Fruit fly (Drosophila melanogaster): Measurements from ENCODE around the gene Fad2.

Gene Fad2

DNA sequence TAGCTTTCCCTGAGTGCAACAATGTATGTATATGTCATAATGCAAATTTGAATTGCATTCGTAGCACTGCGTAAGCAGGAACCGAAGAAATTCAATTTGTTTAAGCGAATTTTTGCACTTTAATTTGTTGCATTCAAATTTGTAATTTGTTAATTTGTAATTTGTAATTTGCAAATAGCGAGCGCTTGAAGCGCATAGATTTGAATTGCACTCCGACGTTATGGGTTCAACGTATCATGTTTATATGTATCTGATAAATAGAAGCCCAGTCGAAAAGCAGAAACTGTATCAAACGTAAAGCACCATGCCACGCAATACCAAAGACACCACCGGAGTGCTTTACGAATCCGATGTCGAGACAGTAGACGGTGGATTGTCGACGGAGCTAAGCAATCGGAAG is at the start of gene Fad2:
TSS of gene Fad2 (plus strand) at position 301 of the 400 bp plus-strand sequence.
- TF ChIP-seq CTCF (optimal IDR thresholded peaks at IDR 0.05) = no peak
- TF ChIP-seq CG8478 (optimal IDR thresholded peaks at IDR 0.05) = no peak

DNA sequence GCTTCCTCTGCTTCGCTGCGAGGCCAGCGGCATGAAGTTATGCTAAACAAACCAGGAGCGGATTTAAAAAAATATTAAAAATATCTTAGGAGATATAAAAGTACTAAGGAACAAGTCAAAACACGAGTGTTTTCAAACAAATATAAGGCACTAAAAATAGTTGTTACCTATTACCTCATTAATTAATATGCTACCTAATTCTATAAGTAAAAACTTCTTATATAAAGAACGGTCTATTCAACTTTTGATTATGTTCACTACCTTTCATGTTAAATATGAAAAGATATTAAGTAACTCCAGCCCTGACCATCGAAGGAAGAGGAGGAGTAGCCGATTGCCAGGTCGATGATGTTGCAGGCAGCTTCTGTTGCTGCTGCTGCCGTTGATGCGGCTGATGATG is 46.9 kb upstream of the Fad2 start:
- no peak for TF ChIP-seq CTCF (optimal IDR thresholded peaks at IDR 0.05)
- no peak for TF ChIP-seq CG8478 (optimal IDR thresholded peaks at IDR 0.05)

DNA sequence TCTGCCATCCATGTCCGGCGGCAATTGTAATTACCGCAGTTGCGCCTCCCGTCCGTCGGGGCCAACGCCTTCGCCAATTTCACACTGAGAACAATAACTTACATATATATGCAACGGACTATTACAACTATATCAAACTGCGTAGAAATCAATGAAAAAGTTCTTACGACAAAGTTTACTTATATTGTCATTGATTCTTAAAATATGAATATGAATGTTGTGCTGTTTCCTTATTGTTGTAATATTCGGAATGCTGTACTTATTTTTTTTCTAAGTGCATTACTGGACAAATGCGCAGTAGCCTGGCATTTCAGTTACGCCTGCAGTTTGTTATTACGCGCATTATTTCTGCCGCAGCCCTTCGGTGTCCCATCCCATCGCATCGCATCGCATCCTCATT is 45.9 kb upstream of the Fad2 start:
- no peak for TF ChIP-seq CTCF (optimal IDR thresholded peaks at IDR 0.05)
- no peak for TF ChIP-seq CG8478 (optimal IDR thresholded peaks at IDR 0.05)

DNA sequence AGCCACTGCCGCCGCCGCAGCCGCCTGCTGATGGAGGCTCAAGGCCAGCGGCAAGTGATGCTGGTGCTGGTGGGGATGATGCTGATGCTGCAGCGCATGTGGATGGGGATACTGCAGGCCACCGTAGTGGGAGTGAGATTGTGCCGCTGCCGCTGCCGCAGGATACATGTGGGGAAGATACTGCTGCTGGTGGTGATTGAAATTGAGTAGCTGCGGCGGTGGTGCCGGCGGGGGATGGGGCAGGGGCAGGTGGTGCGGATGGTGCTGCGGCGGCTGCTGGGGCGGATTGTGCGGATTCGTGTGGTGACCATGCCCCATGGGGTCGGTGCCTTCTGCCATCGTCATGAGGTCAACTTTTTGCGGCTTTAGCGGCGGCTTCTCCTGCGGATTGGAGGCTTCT is 38.8 kb upstream of the Fad2 start:
- TF ChIP-seq CG8478 (optimal IDR thresholded peaks at IDR 0.05) = no peak
- no peak for TF ChIP-seq CTCF (optimal IDR thresholded peaks at IDR 0.05)

DNA sequence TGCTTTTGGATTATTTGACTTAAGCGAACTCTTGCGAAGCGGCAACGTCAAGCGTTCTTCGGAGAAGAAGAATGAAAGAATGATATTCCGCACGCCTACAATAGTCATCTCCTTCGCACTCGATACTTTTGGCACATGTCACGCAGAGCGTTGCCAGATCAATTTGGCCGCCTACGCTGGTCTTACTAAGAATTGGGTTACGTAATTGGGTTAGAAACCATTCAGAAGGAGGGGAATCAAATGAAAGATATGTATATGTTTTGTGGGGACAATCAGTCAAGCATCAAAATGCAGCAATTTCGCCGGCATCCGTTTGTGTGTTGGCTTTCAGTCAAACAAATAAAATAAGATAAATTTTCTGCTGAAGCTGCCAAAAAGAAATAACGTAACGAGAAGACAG is 37.7 kb upstream of the Fad2 start:
- TF ChIP-seq CG8478 (optimal IDR thresholded peaks at IDR 0.05) = no peak
- no peak for TF ChIP-seq CTCF (optimal IDR thresholded peaks at IDR 0.05)

DNA sequence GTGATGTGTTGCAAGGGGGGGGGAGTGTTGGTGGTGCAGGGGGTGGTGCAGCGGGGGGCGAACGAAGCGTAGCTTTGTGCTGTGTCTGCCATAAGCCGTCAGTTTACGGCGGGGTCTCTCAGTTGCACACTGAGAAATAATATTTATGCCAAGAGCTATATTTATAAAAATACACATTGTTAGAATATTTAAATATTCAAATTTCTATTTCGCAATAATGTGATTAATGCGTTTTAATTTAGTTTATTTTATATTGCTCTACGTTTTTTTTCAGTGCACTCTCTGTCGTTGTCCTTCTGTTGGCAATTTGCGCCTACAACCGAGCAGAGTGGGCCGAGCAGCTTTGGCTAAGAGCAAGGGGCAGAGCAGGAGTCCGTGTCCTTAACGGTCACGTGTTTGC is 36.7 kb upstream of the Fad2 start:
- no peak for TF ChIP-seq CTCF (optimal IDR thresholded peaks at IDR 0.05)
- TF ChIP-seq CG8478 (optimal IDR thresholded peaks at IDR 0.05) = no peak

- no peak for TF ChIP-seq CG8478 (optimal IDR thresholded peaks at IDR 0.05)
- TF ChIP-seq CTCF (optimal IDR thresholded peaks at IDR 0.05) = no peak
Measured at dm6 chr3L:10988559-10988958, 34.8 kb upstream of the Fad2 start.

DNA sequence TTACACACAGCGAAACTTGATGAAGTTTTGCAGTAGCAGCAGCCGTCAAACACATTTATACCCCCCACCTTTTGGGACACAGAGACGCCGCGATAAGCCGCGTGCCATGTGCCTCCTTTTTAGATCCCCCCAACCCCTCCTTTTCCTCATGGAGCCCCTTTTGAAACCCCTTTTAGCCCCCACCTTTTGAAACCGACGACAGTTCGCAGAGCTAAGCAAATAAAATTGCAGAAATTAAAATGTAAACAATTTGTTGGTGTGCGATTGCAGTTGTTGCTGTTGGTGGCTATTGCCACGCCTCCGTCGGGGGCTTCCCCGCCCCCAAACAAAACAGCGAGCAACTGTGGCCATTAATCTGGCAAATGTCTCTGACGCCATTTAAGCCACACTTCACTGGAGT is 34.0 kb upstream of the Fad2 start:
- no peak for TF ChIP-seq CTCF (optimal IDR thresholded peaks at IDR 0.05)
- no peak for TF ChIP-seq CG8478 (optimal IDR thresholded peaks at IDR 0.05)

- TF ChIP-seq CG8478 (optimal IDR thresholded peaks at IDR 0.05) = no peak
- TF ChIP-seq CTCF (optimal IDR thresholded peaks at IDR 0.05) = no peak
Measured at dm6 chr3L:10989873-10990272, 33.5 kb upstream of the Fad2 start.

dm6 chr3L:10991242-10992021 is 31.9 kb upstream of the Fad2 start:
- no peak for TF ChIP-seq CTCF (optimal IDR thresholded peaks at IDR 0.05)
- no peak for TF ChIP-seq CG8478 (optimal IDR thresholded peaks at IDR 0.05)

DNA sequence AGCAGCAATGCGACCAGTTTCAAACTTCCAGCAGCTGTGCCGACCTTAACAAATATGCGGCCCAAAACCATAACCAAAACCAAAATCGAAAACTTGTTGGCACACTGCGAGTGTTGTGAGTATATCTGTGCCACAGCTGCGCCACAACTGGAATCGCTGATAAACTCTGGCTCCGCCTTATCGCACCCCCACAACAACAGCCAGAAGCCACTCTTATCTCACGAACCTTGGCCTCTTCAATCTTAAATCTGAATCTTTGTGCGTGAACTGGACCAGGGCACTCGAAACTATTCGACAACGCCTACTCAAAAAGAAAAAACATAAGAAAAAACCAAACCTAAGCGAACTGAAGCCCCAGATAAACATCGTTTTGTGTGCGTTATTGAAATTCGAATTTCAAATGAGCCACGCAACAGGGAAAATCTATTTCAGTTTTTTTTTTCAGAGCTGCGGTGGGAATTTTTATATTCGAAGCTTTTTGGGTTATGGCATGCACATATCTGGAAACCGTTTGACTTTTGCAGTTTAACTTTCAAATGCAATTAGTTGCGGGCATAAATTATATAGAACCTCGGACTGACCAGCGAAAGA is 26.0 kb upstream of the Fad2 start:
- TF ChIP-seq CG8478 (optimal IDR thresholded peaks at IDR 0.05) (no peak), CTCF (optimal IDR thresholded peaks at IDR 0.05) (no peak)

DNA sequence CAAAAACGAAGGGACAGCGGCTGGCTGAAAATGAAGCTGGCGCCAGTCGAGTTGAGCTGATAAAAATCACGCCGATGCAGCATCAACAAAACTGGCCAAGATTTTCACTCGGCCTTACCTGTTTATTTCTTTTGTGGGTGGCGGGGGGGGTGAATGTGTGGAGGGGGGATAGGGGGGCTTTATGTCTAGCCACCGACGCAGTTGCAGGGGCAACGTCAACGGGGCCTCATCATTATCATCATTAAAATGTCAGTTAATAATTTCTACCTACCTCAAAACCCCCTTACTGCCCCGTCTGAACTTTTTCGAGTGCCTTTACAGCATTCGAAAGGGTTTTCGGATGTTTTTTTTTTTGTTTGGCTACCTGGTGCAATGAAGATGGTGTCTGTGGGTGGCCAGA is 23.8 kb upstream of the Fad2 start:
- TF ChIP-seq CTCF (optimal IDR thresholded peaks at IDR 0.05) = no peak
- TF ChIP-seq CG8478 (optimal IDR thresholded peaks at IDR 0.05) = no peak

- no peak for TF ChIP-seq CTCF (optimal IDR thresholded peaks at IDR 0.05)
- TF ChIP-seq CG8478 (optimal IDR thresholded peaks at IDR 0.05) = no peak
Measured at dm6 chr3L:11001719-11002118, 21.6 kb upstream of the Fad2 start.

dm6 chr3L:11002923-11003322 is 20.4 kb upstream of the Fad2 start:
- no peak for TF ChIP-seq CG8478 (optimal IDR thresholded peaks at IDR 0.05)
- TF ChIP-seq CTCF (optimal IDR thresholded peaks at IDR 0.05) = no peak

- TF ChIP-seq CG8478 (optimal IDR thresholded peaks at IDR 0.05) (no peak), CTCF (optimal IDR thresholded peaks at IDR 0.05) (no peak)
Measured at dm6 chr3L:11003980-11004379, 19.4 kb upstream of the Fad2 start.

DNA sequence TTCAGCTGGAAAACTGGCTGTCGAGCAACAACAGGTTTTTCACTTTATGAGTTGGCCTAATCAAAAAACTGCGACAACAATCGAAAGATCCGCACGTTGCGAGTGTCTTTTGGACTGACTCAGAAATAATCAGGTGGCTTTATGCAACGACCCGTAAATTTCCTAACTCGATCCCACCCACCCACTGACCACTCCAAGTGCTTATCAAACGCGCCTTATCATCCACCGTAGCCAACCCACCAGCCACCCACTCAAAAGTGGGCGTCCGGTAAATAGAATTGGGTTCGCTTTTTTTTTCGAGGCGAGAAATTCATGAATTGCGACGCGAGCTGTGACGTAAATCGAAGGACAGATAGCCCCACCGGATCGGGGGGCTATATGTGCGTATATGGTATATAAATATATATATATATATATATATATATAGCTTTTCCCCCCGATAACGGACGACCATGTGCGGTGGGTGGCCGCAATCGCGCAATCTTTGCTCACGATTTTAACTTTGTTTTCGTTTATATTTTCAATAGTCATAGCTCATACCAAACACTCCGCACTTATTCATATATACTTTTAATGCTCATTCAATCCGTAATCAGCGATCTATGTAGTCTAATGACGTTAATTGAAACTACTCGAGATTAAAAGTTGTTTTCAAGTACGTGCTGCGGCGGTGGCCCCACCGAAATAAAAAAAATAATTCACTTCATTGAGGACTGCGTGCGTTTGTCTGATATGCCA is 18.4 kb upstream of the Fad2 start:
- TF ChIP-seq CTCF (optimal IDR thresholded peaks at IDR 0.05) (no peak), CG8478 (optimal IDR thresholded peaks at IDR 0.05) (no peak)

Measured in S2 (cell line).